Worm (Caenorhabditis elegans) whole organism, young adult: ENCODE measurements around the gene ubxn-5.
A peak's percentile ranks its signal among the peaks of the same experiment; 100 is the strongest.

Experiments used
- B0336.3 ChIP-seq: fragments of 200-800 bp; sonication (Bioruptor generic); IDR thresholded peaks from 2 replicates; pipeline ENCODE4 v1.3.6; 2022; ENCODE audit warnings: missing genetic modification characterization, missing compliant biosample characterization
- D2030.7 ChIP-seq: fragments of 200-800 bp; sonication (Bioruptor generic); IDR thresholded peaks from 2 replicates; pipeline ENCODE4 v1.3.6; 2022; ENCODE audit warnings: missing genetic modification reagents, missing genetic modification characterization, missing compliant biosample characterization
- F10E7.11 ChIP-seq: sonication (generic microtip); optimal IDR thresholded peaks from 2 replicates; lab custom pipeline; 2017; ENCODE audit warnings: mild to moderate bottlenecking, missing genetic modification characterization, moderate library complexity, missing compliant biosample characterization
- F23B12.7 ChIP-seq: sonication (generic microtip); optimal IDR thresholded peaks from 2 replicates; lab custom pipeline; 2017; ENCODE audit warnings: missing genetic modification characterization, mild to moderate bottlenecking, missing compliant biosample characterization, antibody characterized with exemption, moderate library complexity; ENCODE audit not compliant: insufficient read depth
- F33H1.4 ChIP-seq: fragments of 200-800 bp; sonication (Bioruptor generic); IDR thresholded peaks from 2 replicates; pipeline ENCODE4 v1.3.6; 2022; ENCODE audit warnings: missing genetic modification reagents, missing genetic modification characterization, missing compliant biosample characterization
- K11D2.4 ChIP-seq: fragments of 200-800 bp; sonication (Bioruptor generic); IDR thresholded peaks from 2 replicates; pipeline ENCODE4 v1.3.6; 2022; ENCODE audit warnings: missing genetic modification reagents, missing genetic modification characterization, missing compliant biosample characterization
- K12H6.12 ChIP-seq: fragments of 200-800 bp; sonication (Bioruptor generic); optimal IDR thresholded peaks from 2 replicates; lab custom pipeline; 2018; ENCODE audit warnings: mild to moderate bottlenecking, missing genetic modification characterization, missing compliant biosample characterization
- T07F8.4 ChIP-seq: sonication (generic microtip); optimal IDR thresholded peaks from 2 replicates; lab custom pipeline; 2016; ENCODE audit warnings: mild to moderate bottlenecking, missing genetic modification characterization, moderate library complexity, missing compliant biosample characterization
- Y53G8AR.9 ChIP-seq: fragments of 200-800 bp; sonication (Bioruptor generic); conservative IDR thresholded peaks from 2 replicates; pipeline ENCODE4 v1.3.6; 2022; ENCODE audit warnings: missing genetic modification reagents, missing genetic modification characterization, missing compliant biosample characterization
- Y67H2A.10 ChIP-seq: fragments of 200-800 bp; sonication (Bioruptor generic); conservative IDR thresholded peaks from 2 replicates; pipeline ENCODE4 v1.3.6; 2022; ENCODE audit warnings: missing genetic modification reagents, missing genetic modification characterization, missing compliant biosample characterization
- Y79H2A.3 ChIP-seq: fragments of 200-800 bp; sonication (Bioruptor generic); conservative IDR thresholded peaks from 2 replicates; pipeline ENCODE4 v1.3.6; 2022; ENCODE audit warnings: missing genetic modification reagents, missing genetic modification characterization, missing compliant biosample characterization
- Y95B8A.8 ChIP-seq: fragments of 200-800 bp; sonication (Bioruptor generic); IDR thresholded peaks from 2 replicates; pipeline ENCODE4 v1.3.6; 2022; ENCODE audit warnings: missing genetic modification reagents, missing genetic modification characterization, missing compliant biosample characterization
- athp-1 ChIP-seq: sonication (generic microtip); optimal IDR thresholded peaks from 2 replicates; lab custom pipeline; 2017; ENCODE audit warnings: mild to moderate bottlenecking, missing genetic modification characterization, missing compliant biosample characterization
- attf-3 ChIP-seq: fragments of 200-800 bp; sonication (Bioruptor generic); conservative IDR thresholded peaks from 2 replicates; pipeline ENCODE4 v1.3.6; 2022; ENCODE audit warnings: missing genetic modification reagents, missing genetic modification characterization, missing compliant biosample characterization
- bed-1 ChIP-seq: fragments of 200-800 bp; sonication (Bioruptor generic); IDR thresholded peaks from 2 replicates; pipeline ENCODE4 v1.3.6; 2022; ENCODE audit warnings: missing genetic modification reagents, missing genetic modification characterization, missing compliant biosample characterization
- bed-2 ChIP-seq: fragments of 200-800 bp; sonication (Bioruptor generic); IDR thresholded peaks from 2 replicates; pipeline ENCODE4 v1.3.6; 2022; ENCODE audit warnings: missing genetic modification reagents, missing genetic modification characterization, missing compliant biosample characterization
- ceh-100 ChIP-seq: fragments of 200-800 bp; sonication (Bioruptor generic); IDR thresholded peaks from 2 replicates; pipeline ENCODE4 v1.3.6; 2022; ENCODE audit warnings: missing genetic modification reagents, missing genetic modification characterization, missing compliant biosample characterization
- ceh-27 ChIP-seq: fragments of 200-800 bp; sonication (Bioruptor generic); optimal IDR thresholded peaks from 2 replicates; lab custom pipeline; 2018; ENCODE audit warnings: mild to moderate bottlenecking, missing genetic modification characterization, moderate library complexity, missing compliant biosample characterization
- ceh-40 ChIP-seq: fragments of 200-800 bp; sonication (Bioruptor generic); IDR thresholded peaks from 2 replicates; pipeline ENCODE4 v1.3.6; 2022; ENCODE audit warnings: missing genetic modification characterization, missing compliant biosample characterization
- ceh-91 ChIP-seq: fragments of 200-800 bp; sonication (Bioruptor generic); IDR thresholded peaks from 2 replicates; pipeline ENCODE4 v1.3.6; 2022; ENCODE audit warnings: missing genetic modification reagents, missing genetic modification characterization, missing compliant biosample characterization
- chd-7 ChIP-seq: sonication (generic microtip); optimal IDR thresholded peaks from 2 replicates; lab custom pipeline; 2016; ENCODE audit warnings: mild to moderate bottlenecking, missing genetic modification characterization, moderate library complexity, missing compliant biosample characterization
- dpl-1 ChIP-seq: fragments of 150-350 bp; optimal IDR thresholded peaks from 2 replicates; lab custom pipeline; 2014; ENCODE audit warnings: missing biosample characterization, missing genetic modification reagents, missing genetic modification characterization
- efl-1 ChIP-seq: fragments of 150-350 bp; optimal IDR thresholded peaks from 2 replicates; lab custom pipeline; 2014; ENCODE audit warnings: missing biosample characterization, missing genetic modification reagents, missing genetic modification characterization
- egl-18 ChIP-seq: fragments of 200-800 bp; sonication (Bioruptor generic); IDR thresholded peaks from 2 replicates; pipeline ENCODE4 v1.3.6; 2022; ENCODE audit warnings: missing genetic modification reagents, missing genetic modification characterization, missing compliant biosample characterization
- egrh-3 ChIP-seq: fragments of 200-800 bp; sonication (Bioruptor generic); IDR thresholded peaks from 2 replicates; pipeline ENCODE4 v1.3.6; 2022; ENCODE audit warnings: missing genetic modification reagents, missing genetic modification characterization, missing compliant biosample characterization
- ekl-4 ChIP-seq: fragments of 200-800 bp; sonication (Bioruptor generic); IDR thresholded peaks from 2 replicates; pipeline ENCODE4 v1.3.6; 2022; ENCODE audit warnings: missing genetic modification reagents, missing genetic modification characterization, missing compliant biosample characterization
- hrde-1 ChIP-seq: sonication (generic microtip); optimal IDR thresholded peaks from 2 replicates; lab custom pipeline; 2016; ENCODE audit warnings: missing genetic modification characterization, mild to moderate bottlenecking, missing compliant biosample characterization, moderate library complexity, missing genotype, missing genetic modification reagents, borderline replicate concordance
- hsf-1 ChIP-seq: fragments of 200-800 bp; sonication (Bioruptor generic); IDR thresholded peaks from 2 replicates; pipeline ENCODE4 v1.3.6; 2022; ENCODE audit warnings: missing genetic modification reagents, missing genetic modification characterization, missing compliant biosample characterization
- lin-35 ChIP-seq, 3 experiments: fragments of 150-350 bp in 2 of 3; sonication (generic microtip) in 1 of 3; optimal IDR thresholded peaks; 2 replicates each; lab custom pipeline; 2014 to 2018; ENCODE audit warnings: missing biosample characterization in 3 of 3, missing genetic modification characterization in 3 of 3, missing genetic modification reagents in 3 of 3
- lir-1 ChIP-seq: fragments of 200-800 bp; sonication (Bioruptor generic); conservative IDR thresholded peaks from 2 replicates; pipeline ENCODE4 v1.3.6; 2022; ENCODE audit warnings: missing genetic modification reagents, missing genetic modification characterization, missing compliant biosample characterization
- madf-3 ChIP-seq: fragments of 200-800 bp; sonication (Bioruptor generic); IDR thresholded peaks from 2 replicates; pipeline ENCODE4 v1.3.6; 2022; ENCODE audit warnings: missing genetic modification reagents, missing genetic modification characterization, missing compliant biosample characterization
- madf-6 ChIP-seq: fragments of 200-800 bp; sonication (Bioruptor generic); IDR thresholded peaks from 2 replicates; pipeline ENCODE4 v1.3.6; 2022; ENCODE audit warnings: missing genetic modification reagents, missing genetic modification characterization, missing compliant biosample characterization
- madf-8 ChIP-seq: fragments of 200-800 bp; sonication (Bioruptor generic); conservative IDR thresholded peaks from 2 replicates; pipeline ENCODE4 v1.3.6; 2022; ENCODE audit warnings: missing genetic modification reagents, missing genetic modification characterization, missing compliant biosample characterization
- mel-28 ChIP-seq: sonication (generic microtip); optimal IDR thresholded peaks from 2 replicates; lab custom pipeline; 2016; ENCODE audit warnings: borderline replicate concordance, mild to moderate bottlenecking, missing genetic modification characterization, missing compliant biosample characterization
- pbrm-1 ChIP-seq: fragments of 200-800 bp; sonication (Bioruptor generic); IDR thresholded peaks from 2 replicates; pipeline ENCODE4 v1.3.6; 2022; ENCODE audit warnings: missing genetic modification reagents, missing genetic modification characterization, missing compliant biosample characterization
- rcor-1 ChIP-seq: fragments of 200-800 bp; sonication (Bioruptor generic); IDR thresholded peaks from 2 replicates; pipeline ENCODE4 v1.3.6; 2022; ENCODE audit warnings: missing genetic modification reagents, missing genetic modification characterization, missing compliant biosample characterization
- rec-8 ChIP-seq, 2 experiments: sonication (generic microtip); optimal IDR thresholded peaks; 2 replicates each; lab custom pipeline; 2016; ENCODE audit warnings: mild to moderate bottlenecking in 2 of 2, missing genetic modification characterization in 2 of 2, missing genetic modification reagents in 2 of 2, missing genotype in 2 of 2, missing biosample characterization in 1 of 2, missing compliant biosample characterization in 1 of 2, moderate library complexity in 1 of 2
- sea-2 ChIP-seq: fragments of 200-800 bp; sonication (Bioruptor generic); IDR thresholded peaks from 2 replicates; pipeline ENCODE4 v1.3.6; 2022; ENCODE audit warnings: missing genetic modification characterization, missing compliant biosample characterization
- tbp1 ChIP-seq: fragments of 200-800 bp; sonication (Bioruptor generic); optimal IDR thresholded peaks from 2 replicates; lab custom pipeline; 2018; ENCODE audit warnings: mild to moderate bottlenecking, missing genetic modification characterization, missing compliant biosample characterization
- tlf-1 ChIP-seq: fragments of 200-800 bp; sonication (Bioruptor generic); optimal IDR thresholded peaks from 2 replicates; lab custom pipeline; 2018; ENCODE audit warnings: mild to moderate bottlenecking, missing genetic modification characterization, missing compliant biosample characterization
- zim-3 ChIP-seq: sonication (generic microtip); optimal IDR thresholded peaks from 2 replicates; lab custom pipeline; 2017; ENCODE audit warnings: mild to moderate bottlenecking, missing genetic modification characterization, moderate library complexity, missing compliant biosample characterization
- ztf-22 ChIP-seq: fragments of 200-800 bp; sonication (Bioruptor generic); optimal IDR thresholded peaks from 2 replicates; lab custom pipeline; 2018; ENCODE audit warnings: mild to moderate bottlenecking, missing genetic modification characterization, moderate library complexity, missing compliant biosample characterization
- ztf-25 ChIP-seq: fragments of 200-800 bp; sonication (Bioruptor generic); IDR thresholded peaks from 2 replicates; pipeline ENCODE4 v1.3.6; 2022; ENCODE audit warnings: missing genetic modification reagents, missing genetic modification characterization, missing compliant biosample characterization
- ztf-26 ChIP-seq: sonication (generic microtip); optimal IDR thresholded peaks from 2 replicates; lab custom pipeline; 2017; ENCODE audit warnings: missing genetic modification characterization, missing compliant biosample characterization

The ubxn-5 gene

DNA sequence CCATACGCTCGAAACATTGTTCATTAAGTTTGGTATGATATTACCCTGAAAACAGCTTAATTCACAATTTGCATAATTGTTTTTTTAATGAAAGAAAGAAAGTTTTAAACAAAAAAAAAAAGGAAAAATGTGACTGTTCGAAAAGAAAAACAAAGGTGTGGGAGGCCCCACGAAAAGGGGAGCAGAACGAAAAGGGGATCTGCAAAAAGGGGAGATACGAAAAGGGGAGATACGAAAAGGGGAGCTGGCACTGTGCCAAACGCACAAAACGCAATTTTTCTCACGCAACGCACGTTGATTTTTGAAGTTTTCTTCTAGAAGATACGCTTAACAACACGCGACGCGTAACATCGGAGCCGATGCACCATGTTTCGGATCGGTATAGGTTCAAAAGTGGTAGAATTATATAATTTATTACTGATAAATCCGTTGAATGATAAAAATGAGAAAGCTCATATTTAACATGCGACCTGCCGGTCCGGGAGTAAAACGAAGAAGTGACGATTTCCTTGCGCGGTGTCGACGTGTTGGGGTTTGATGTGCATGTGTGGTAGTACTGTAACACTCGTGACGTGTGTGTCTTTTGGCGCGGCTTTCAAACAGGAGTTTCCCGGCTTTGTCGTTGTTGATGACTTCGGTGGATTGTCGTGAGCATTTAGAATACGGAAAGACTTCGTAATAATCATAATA lies 13.4 kb upstream of the ubxn-5 start, which contains the start of gene nrde-2:
Gene nrde-2, minus strand, starts transcription at position 45 of the 690 bp plus-strand sequence.
- TF ChIP-seq egrh-3 (GFP tag; lab: Robert Waterston, UW) (peak; percentile 67), F33H1.4 (GFP tag; lab: Robert Waterston, UW) (peak; percentile 75), D2030.7 (GFP tag; lab: Robert Waterston, UW) (peak; percentile 15; the same call in 1 of the 2 replicates), lir-1 (GFP tag; lab: Robert Waterston, UW) (0 out of 2 replicates have a peak, but pooled peaks have one; percentile 39), K11D2.4 (GFP tag; lab: Robert Waterston, UW) (0 out of 2 replicates have a peak, but pooled peaks have one; percentile 44), ceh-100 (GFP tag; lab: Robert Waterston, UW) (peak; percentile 90), madf-8 (GFP tag; lab: Robert Waterston, UW) (0 out of 2 replicates have a peak, but pooled peaks have one; percentile 14)

DNA sequence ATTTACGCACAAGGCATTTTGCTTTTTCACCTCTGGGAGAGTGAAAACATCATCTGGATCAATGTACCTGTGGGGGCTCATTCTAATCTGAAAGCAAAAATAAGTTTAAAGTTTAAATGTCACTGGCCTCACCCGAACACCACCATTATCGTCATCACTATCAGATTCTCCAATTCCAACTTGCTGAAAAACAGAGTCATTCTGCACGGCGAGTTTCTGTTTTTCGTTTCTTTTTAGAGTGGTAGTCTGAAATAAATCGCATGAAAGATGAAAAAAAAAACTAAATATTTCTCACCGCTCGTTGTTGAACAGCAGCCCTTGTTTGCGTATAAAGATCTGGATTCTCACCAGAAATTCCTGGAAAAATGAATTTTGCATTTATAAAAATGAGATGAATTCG lies 12.9 kb upstream of the ubxn-5 start:
- no peak for TF ChIP-seq Y79H2A.3 (GFP tag; lab: Robert Waterston, UW)
- TF ChIP-seq ztf-26 (tag; lab: Kevin White, UChicago): no peak
- no peak for TF ChIP-seq tbp1 (GFP tag; lab: Kevin White, UChicago)
- TF ChIP-seq efl-1 (GFP tag; lab: Kevin White, UChicago): no peak
- no peak for TF ChIP-seq hrde-1 (tag; lab: Kevin White, UChicago)
- TF ChIP-seq tlf-1 (GFP tag; lab: Kevin White, UChicago): no peak
- no peak for TF ChIP-seq mel-28 (tag; lab: Kevin White, UChicago)
- 0 out of 2 replicates have a peak, but pooled peaks have one; percentile 53 for TF ChIP-seq bed-1 (GFP tag; lab: Robert Waterston, UW)
- no peak for TF ChIP-seq T07F8.4 (tag; lab: Kevin White, UChicago)
- no peak for TF ChIP-seq K11D2.4 (GFP tag; lab: Robert Waterston, UW)
- no peak for TF ChIP-seq pbrm-1
- no peak for TF ChIP-seq athp-1
- TF ChIP-seq ztf-25 (GFP tag; lab: Robert Waterston, UW): no peak
- TF ChIP-seq K12H6.12 (tag; lab: Kevin White, UChicago): no peak
- peak; percentile 41; the same call in 1 of the 2 replicates for TF ChIP-seq ceh-40 (GFP tag; lab: Robert Waterston, UW)
- TF ChIP-seq bed-2: no peak
- peak; percentile 30; the same call in 1 of the 2 replicates for TF ChIP-seq Y95B8A.8 (GFP tag; lab: Robert Waterston, UW)
- TF ChIP-seq Y53G8AR.9 (GFP tag; lab: Robert Waterston, UW): 0 out of 2 replicates have a peak, but pooled peaks have one; percentile 17
- TF ChIP-seq rec-8 (tag; optimal IDR thresholded peaks at IDR 0.05; lab: Kevin White, UChicago): no peak
- TF ChIP-seq madf-6 (GFP tag; lab: Robert Waterston, UW): peak; percentile 51
- no peak for TF ChIP-seq chd-7 (tag; lab: Kevin White, UChicago)
- TF ChIP-seq B0336.3 (GFP tag; lab: Robert Waterston, UW): peak; percentile 15; the same call in 1 of the 2 replicates
- no peak for TF ChIP-seq hsf-1 (GFP tag; lab: Robert Waterston, UW)
- TF ChIP-seq attf-3 (GFP tag; lab: Robert Waterston, UW): no peak
- TF ChIP-seq F33H1.4 (GFP tag; lab: Robert Waterston, UW): no peak; the same call in 1 of the 2 replicates
- peak; percentile 43 for TF ChIP-seq F10E7.11 (tag; lab: Kevin White, UChicago)
- 0 out of 2 replicates have a peak, but pooled peaks have one; percentile 42 for TF ChIP-seq egl-18
- no peak for TF ChIP-seq dpl-1 (GFP tag; lab: Kevin White, UChicago)
- no peak for TF ChIP-seq sea-2 (GFP tag; lab: Robert Waterston, UW)
- TF ChIP-seq ztf-22 (GFP tag; lab: Kevin White, UChicago): no peak
- no peak for TF ChIP-seq F23B12.7 (tag; lab: Kevin White, UChicago)
- TF ChIP-seq ceh-27 (GFP tag; lab: Kevin White, UChicago): no peak
- TF ChIP-seq zim-3 (tag; lab: Kevin White, UChicago): no peak
- TF ChIP-seq Y67H2A.10 (GFP tag; lab: Robert Waterston, UW): no peak
- TF ChIP-seq madf-3: peak; percentile 67; the same call in 1 of the 2 replicates
- no peak for TF ChIP-seq lin-35 (GFP tag; optimal IDR thresholded peaks at IDR 0.05; lab: Kevin White, UChicago)
- no peak for TF ChIP-seq rcor-1 (GFP tag; lab: Robert Waterston, UW)
- 0 out of 2 replicates have a peak, but pooled peaks have one; percentile 7 for TF ChIP-seq ekl-4 (GFP tag; lab: Robert Waterston, UW)
- TF ChIP-seq ceh-91 (GFP tag; lab: Robert Waterston, UW): no peak
